Worm (Caenorhabditis elegans) whole organism, L3 larva: ENCODE data around the gene C32D5.14.

Experiments used
- ZK546.5 ChIP-seq: sonication (generic microtip); optimal IDR thresholded peaks from 2 replicates; lab custom pipeline; 2017; ENCODE audit warnings: missing biosample characterization, missing genetic modification characterization
- aly-2 ChIP-seq: fragments of 150-350 bp; optimal IDR thresholded peaks from 2 replicates; lab custom pipeline; 2014; ENCODE audit warnings: missing biosample characterization, missing genetic modification characterization
- ama-1 ChIP-seq: fragments of 150-350 bp; optimal IDR thresholded peaks from 2 replicates; lab custom pipeline; 2018
- ceh-16 ChIP-seq: sonication (generic microtip); optimal IDR thresholded peaks from 2 replicates; lab custom pipeline; 2017; ENCODE audit warnings: missing biosample characterization, missing genetic modification characterization
- daf-12 ChIP-seq: fragments of 150-350 bp; optimal IDR thresholded peaks from 2 replicates; lab custom pipeline; 2014; ENCODE audit warnings: missing biosample characterization, missing genetic modification reagents, missing genetic modification characterization
- egl-27 ChIP-seq: sonication (generic microtip); optimal IDR thresholded peaks from 4 replicates; lab custom pipeline; 2017; ENCODE audit warnings: missing biosample characterization, missing genetic modification reagents, missing genetic modification characterization
- elt-3 ChIP-seq, 3 experiments: fragments of 150-350 bp in 1 of 3; sonication (generic microtip) in 2 of 3; optimal IDR thresholded peaks; 2 replicates in 2 of 3; 4 replicates in 1 of 3; lab custom pipeline; 2014 to 2017; ENCODE audit warnings: missing biosample characterization in 3 of 3, missing genetic modification characterization in 3 of 3
- fos-1 ChIP-seq: fragments of 150-350 bp; optimal IDR thresholded peaks from 2 replicates; lab custom pipeline; 2014; ENCODE audit warnings: missing biosample characterization, missing genetic modification characterization
- lin-39 ChIP-seq: fragments of 150-350 bp; optimal IDR thresholded peaks from 2 replicates; lab custom pipeline; 2018; ENCODE audit warnings: missing biosample characterization, missing genetic modification reagents, missing genetic modification characterization
- nhr-11 ChIP-seq: fragments of 150-350 bp; optimal IDR thresholded peaks from 2 replicates; lab custom pipeline; 2014; ENCODE audit warnings: missing biosample characterization, missing genetic modification characterization
- nhr-237 ChIP-seq: fragments of 150-350 bp; optimal IDR thresholded peaks from 2 replicates; lab custom pipeline; 2014; ENCODE audit warnings: missing biosample characterization, missing genetic modification characterization
- nhr-77 ChIP-seq: fragments of 150-350 bp; optimal IDR thresholded peaks from 2 replicates; lab custom pipeline; 2014; ENCODE audit warnings: missing biosample characterization, missing genetic modification characterization
- pha-4 ChIP-seq: fragments of 150-350 bp; optimal IDR thresholded peaks from 2 replicates; lab custom pipeline; 2014; ENCODE audit warnings: missing biosample characterization, missing genetic modification reagents, missing genetic modification characterization

ce11 chrII:6322979-6323378, 12.3 kb upstream of the C32D5.14 start, which contains the start of gene C32D5.4:
- TF ChIP-seq nhr-237 (tag; lab: Kevin White, UChicago) (no peak), pha-4 (tag; lab: Kevin White, UChicago) (no peak), nhr-77 (tag; lab: Kevin White, UChicago) (no peak), nhr-11 (tag; lab: Kevin White, UChicago) (no peak), ZK546.5 (tag; lab: Kevin White, UChicago) (no peak), elt-3 (tag; optimal IDR thresholded peaks at IDR 0.05; lab: Kevin White, UChicago) (no peak), fos-1 (tag; lab: Kevin White, UChicago) (no peak), daf-12 (no peak), ceh-16 (tag; lab: Kevin White, UChicago) (no peak), lin-39 (no peak), egl-27 (tag; lab: Kevin White, UChicago) (no peak), ama-1 (no peak), aly-2 (tag; lab: Kevin White, UChicago) (no peak)
